In the genomic region with DNA sequence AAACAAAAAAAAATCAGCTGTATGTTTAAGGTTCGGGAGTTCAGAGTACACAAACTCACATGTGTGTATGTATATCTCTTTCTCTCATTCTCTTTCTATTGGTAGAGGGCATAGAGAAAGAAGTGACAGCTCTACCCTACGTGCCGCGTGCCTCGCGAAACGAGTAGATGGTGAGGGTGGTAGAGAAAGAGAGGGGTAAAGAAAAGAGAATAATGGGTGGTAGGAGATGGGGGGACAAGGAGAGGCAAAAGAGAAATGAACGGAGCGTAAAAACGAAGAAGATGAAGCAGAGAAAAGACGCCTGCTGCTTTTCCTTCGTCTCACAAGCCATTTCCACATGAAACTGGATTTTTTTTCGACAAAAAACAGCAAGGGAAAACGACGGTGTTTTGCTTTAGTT, we compare ENCODE assay signal across 4 worm cellular contexts.
TF ChIP-seq lines count a peak whose summit lies in the region.

No protein-coding gene starts in this region.

TF ChIP-seq in whole organism, L2 larva, 48 proteins besides CTCF, POLR2A, EP300 and RAD21 (continues in another document):
- peak; percentile 17 for TF ChIP-seq ama-1 (optimal IDR thresholded peaks at IDR 0.05; lab: Kevin White, UChicago)
- peak; percentile 84 for TF ChIP-seq ztf-4 (tag; optimal IDR thresholded peaks at IDR 0.05; lab: Kevin White, UChicago)
- peak; percentile 94 for TF ChIP-seq crh-2 (tag; optimal IDR thresholded peaks at IDR 0.05; lab: Kevin White, UChicago)
- TF ChIP-seq ceh-82 (tag; optimal IDR thresholded peaks at IDR 0.05; lab: Kevin White, UChicago), result no peak
- peak; percentile 62 for TF ChIP-seq nhr-10 (tag; optimal IDR thresholded peaks at IDR 0.05; lab: Kevin White, UChicago)
- peak; percentile 92 for TF ChIP-seq nhr-6 (tag; optimal IDR thresholded peaks at IDR 0.05; lab: Kevin White, UChicago)
- TF ChIP-seq lin-39 (tag; optimal IDR thresholded peaks at IDR 0.05; lab: Kevin White, UChicago), result peak; percentile 43
- TF ChIP-seq ZK546.5 (tag; optimal IDR thresholded peaks at IDR 0.05; lab: Kevin White, UChicago), result no peak
- peak; percentile 93 for TF ChIP-seq blmp-1 (tag; optimal IDR thresholded peaks at IDR 0.05; lab: Kevin White, UChicago; ENCODE audit: insufficient read depth)
- TF ChIP-seq elt-1 (tag; optimal IDR thresholded peaks at IDR 0.05; lab: Kevin White, UChicago), result no peak
- TF ChIP-seq sma-3 (GFP tag; optimal IDR thresholded peaks at IDR 0.05; lab: Kevin White, UChicago), result peak; percentile 83
- peak; percentile 82 for TF ChIP-seq snpc-4 (tag; optimal IDR thresholded peaks at IDR 0.05; lab: Kevin White, UChicago)
- TF ChIP-seq sem-4 (tag; optimal IDR thresholded peaks at IDR 0.05; lab: Kevin White, UChicago), result peak; percentile 97
- TF ChIP-seq gmeb-1 (tag; optimal IDR thresholded peaks at IDR 0.05; lab: Kevin White, UChicago), result peak; percentile 73
- peak; percentile 3 for TF ChIP-seq mbf-1 (tag; optimal IDR thresholded peaks at IDR 0.05; lab: Kevin White, UChicago)
- TF ChIP-seq dmd-4 (tag; optimal IDR thresholded peaks at IDR 0.05; lab: Kevin White, UChicago), result no peak
- no peak for TF ChIP-seq elt-3 (tag; optimal IDR thresholded peaks at IDR 0.05; lab: Kevin White, UChicago)
- TF ChIP-seq egl-27 (tag; optimal IDR thresholded peaks at IDR 0.05; lab: Kevin White, UChicago), result peak; percentile 90
- no peak for TF ChIP-seq nhr-11 (tag; optimal IDR thresholded peaks at IDR 0.05; lab: Kevin White, UChicago)
- peak; percentile 90 for TF ChIP-seq nhr-21 (tag; optimal IDR thresholded peaks at IDR 0.05; lab: Kevin White, UChicago)
- peak; percentile 88 for TF ChIP-seq unc-62 (GFP tag; optimal IDR thresholded peaks at IDR 0.05; lab: Kevin White, UChicago)
- peak; percentile 28 for TF ChIP-seq lin-11 (tag; optimal IDR thresholded peaks at IDR 0.05; lab: Kevin White, UChicago)

TF ChIP-seq in whole organism, L4 larva, 104 proteins besides CTCF, POLR2A, EP300 and RAD21 (continues in another document):
- TF ChIP-seq nhr-48 (tag; optimal IDR thresholded peaks at IDR 0.05; lab: Kevin White, UChicago) (peak; percentile 91), hlh-11 (tag; optimal IDR thresholded peaks at IDR 0.05; lab: Kevin White, UChicago) (peak; percentile 99), lin-1 (GFP tag; IDR thresholded peaks at IDR 0.05; lab: Robert Waterston, UW) (peak; percentile 89), dve-1 (tag; optimal IDR thresholded peaks at IDR 0.05; lab: Kevin White, UChicago; ENCODE audit: insufficient read depth) (peak; percentile 99), lin-39 (tag; optimal IDR thresholded peaks at IDR 0.05; lab: Kevin White, UChicago) (no peak), egl-43 (GFP tag; IDR thresholded peaks at IDR 0.05; lab: Robert Waterston, UW) (peak; percentile 87), nhr-77 (tag; optimal IDR thresholded peaks at IDR 0.05; lab: Kevin White, UChicago) (peak; percentile 95), ceh-32 (tag; optimal IDR thresholded peaks at IDR 0.05; lab: Kevin White, UChicago; ENCODE audit: poor library complexity) (no peak), vab-7 (GFP tag; IDR thresholded peaks at IDR 0.05; lab: Robert Waterston, UW) (peak; percentile 38; the same call in 1 of the 2 replicates), Y75B8A.6 (GFP tag; IDR thresholded peaks at IDR 0.05; lab: Robert Waterston, UW) (no peak), aly-2 (tag; optimal IDR thresholded peaks at IDR 0.05; lab: Kevin White, UChicago) (no peak), dmd-8 (GFP tag; IDR thresholded peaks at IDR 0.05; lab: Robert Waterston, UW) (no peak), nhr-11 (tag; optimal IDR thresholded peaks at IDR 0.05; lab: Kevin White, UChicago) (peak; percentile 97), ceh-28 (tag; optimal IDR thresholded peaks at IDR 0.05; lab: Kevin White, UChicago) (peak; percentile 40), hif-1 (tag; optimal IDR thresholded peaks at IDR 0.05; lab: Kevin White, UChicago) (peak; percentile 51 to 95), fos-1 (tag; optimal IDR thresholded peaks at IDR 0.05; lab: Kevin White, UChicago) (no peak), D1046.2 (GFP tag; IDR thresholded peaks at IDR 0.05; lab: Robert Waterston, UW) (no peak), ztf-11 (tag; optimal IDR thresholded peaks at IDR 0.05; lab: Kevin White, UChicago) (no peak), nhr-111 (GFP tag; optimal IDR thresholded peaks at IDR 0.05; lab: Kevin White, UChicago) (no peak), nhr-28 (tag; optimal IDR thresholded peaks at IDR 0.05; lab: Kevin White, UChicago) (peak; percentile 95), nhr-76 (tag; optimal IDR thresholded peaks at IDR 0.05; lab: Kevin White, UChicago) (no peak), hmg-1.1 (GFP tag; IDR thresholded peaks at IDR 0.05; lab: Robert Waterston, UW) (peak; percentile 97), egl-27 (tag; optimal IDR thresholded peaks at IDR 0.05; lab: Kevin White, UChicago) (no peak)

TF ChIP-seq in whole organism, late embryonic, 69 proteins besides CTCF, POLR2A, EP300 and RAD21 (continues in another document):
- TF ChIP-seq ceh-31 (tag; optimal IDR thresholded peaks at IDR 0.05; lab: Kevin White, UChicago) (peak; percentile 93), ref-2 (tag; optimal IDR thresholded peaks at IDR 0.05; lab: Kevin White, UChicago) (peak; percentile 74), unc-55 (GFP tag; optimal IDR thresholded peaks at IDR 0.05; lab: Kevin White, UChicago) (peak; percentile 100), C08G9.2 (tag; optimal IDR thresholded peaks at IDR 0.05; lab: Kevin White, UChicago) (peak; percentile 49), ttx-3 (tag; optimal IDR thresholded peaks at IDR 0.05; lab: Kevin White, UChicago) (no peak), ceh-6 (GFP tag; optimal IDR thresholded peaks at IDR 0.05; lab: Kevin White, UChicago) (no peak), elt-2 (tag; optimal IDR thresholded peaks at IDR 0.05; lab: Kevin White, UChicago) (peak; percentile 35), dve-1 (tag; optimal IDR thresholded peaks at IDR 0.05; lab: Kevin White, UChicago) (peak; percentile 72), syd-9 (tag; optimal IDR thresholded peaks at IDR 0.05; lab: Kevin White, UChicago) (peak; percentile 51), pax-1 (tag; optimal IDR thresholded peaks at IDR 0.05; lab: Kevin White, UChicago) (no peak), K09A11.1 (tag; optimal IDR thresholded peaks at IDR 0.05; lab: Kevin White, UChicago; ENCODE audit: insufficient read depth) (peak; percentile 7), tbx-7 (tag; optimal IDR thresholded peaks at IDR 0.05; lab: Kevin White, UChicago) (no peak), pat-9 (tag; optimal IDR thresholded peaks at IDR 0.05; lab: Kevin White, UChicago) (no peak), sox-4 (tag; optimal IDR thresholded peaks at IDR 0.05; lab: Kevin White, UChicago) (peak; percentile 51), nfya-1 (tag; optimal IDR thresholded peaks at IDR 0.05; lab: Kevin White, UChicago) (peak; percentile 95), pag-3 (tag; optimal IDR thresholded peaks at IDR 0.05; lab: Kevin White, UChicago; ENCODE audit: borderline replicate concordance) (no peak), sdc-2 (tag; optimal IDR thresholded peaks at IDR 0.05; lab: Kevin White, UChicago) (peak; percentile 88), fkh-6 (tag; optimal IDR thresholded peaks at IDR 0.05; lab: Kevin White, UChicago) (peak; percentile 1), ceh-18 (tag; optimal IDR thresholded peaks at IDR 0.05; lab: Kevin White, UChicago) (peak; percentile 99), hlh-6 (tag; optimal IDR thresholded peaks at IDR 0.05; lab: Kevin White, UChicago) (peak; percentile 71), ceh-19 (GFP tag; optimal IDR thresholded peaks at IDR 0.05; lab: Kevin White, UChicago) (peak; percentile 8), hlh-30 (tag; optimal IDR thresholded peaks at IDR 0.05; lab: Kevin White, UChicago; ENCODE audit: insufficient read depth) (peak; percentile 97), C38D4.7 (GFP tag; optimal IDR thresholded peaks at IDR 0.05; lab: Kevin White, UChicago) (no peak), ceh-24 (tag; optimal IDR thresholded peaks at IDR 0.05; lab: Kevin White, UChicago) (no peak)

TF ChIP-seq in whole organism, mixed stage, embryonic, 35 proteins besides CTCF, POLR2A, EP300 and RAD21 (continues in another document):
- TF ChIP-seq unc-39 (tag; optimal IDR thresholded peaks at IDR 0.05; lab: Kevin White, UChicago), result no peak
- TF ChIP-seq zip-8 (tag; optimal IDR thresholded peaks at IDR 0.05; lab: Kevin White, UChicago), result no peak
- peak; percentile 87 for TF ChIP-seq nhr-237 (tag; optimal IDR thresholded peaks at IDR 0.05; lab: Kevin White, UChicago)
- TF ChIP-seq mab-5 (tag; optimal IDR thresholded peaks at IDR 0.05; lab: Kevin White, UChicago), result no peak
- TF ChIP-seq unc-120 (tag; optimal IDR thresholded peaks at IDR 0.05; lab: Kevin White, UChicago; ENCODE audit: poor library complexity, severe bottlenecking), result peak; percentile 94
- peak; percentile 30 for TF ChIP-seq lsy-2 (tag; optimal IDR thresholded peaks at IDR 0.05; lab: Kevin White, UChicago)
- peak; percentile 93 for TF ChIP-seq pha-4 (tag; optimal IDR thresholded peaks at IDR 0.05; lab: Kevin White, UChicago)
- TF ChIP-seq snpc-4 (tag; optimal IDR thresholded peaks at IDR 0.05; lab: Kevin White, UChicago), result no peak
- no peak for TF ChIP-seq ztf-11 (tag; optimal IDR thresholded peaks at IDR 0.05; lab: Kevin White, UChicago)
- no peak for TF ChIP-seq ceh-83 (GFP tag; optimal IDR thresholded peaks at IDR 0.05; lab: Kevin White, UChicago)
- TF ChIP-seq lin-13 (tag; optimal IDR thresholded peaks at IDR 0.05; lab: Kevin White, UChicago), result peak; percentile 13
- TF ChIP-seq drap-1 (GFP tag; optimal IDR thresholded peaks at IDR 0.05; lab: Kevin White, UChicago), result peak; percentile 69
- TF ChIP-seq nhr-12 (tag; optimal IDR thresholded peaks at IDR 0.05; lab: Kevin White, UChicago), result no peak
- peak; percentile 83 for TF ChIP-seq mep-1 (tag; optimal IDR thresholded peaks at IDR 0.05; lab: Kevin White, UChicago)
- peak; percentile 13 for TF ChIP-seq sem-2 (GFP tag; optimal IDR thresholded peaks at IDR 0.05; lab: Kevin White, UChicago)
- TF ChIP-seq lin-32 (GFP tag; optimal IDR thresholded peaks at IDR 0.05; lab: Kevin White, UChicago), result no peak
- TF ChIP-seq ces-1 (GFP tag; optimal IDR thresholded peaks at IDR 0.05; lab: Kevin White, UChicago), result peak; percentile 78
- TF ChIP-seq cnd-1 (tag; optimal IDR thresholded peaks at IDR 0.05; lab: Kevin White, UChicago), result peak; percentile 44
- peak; percentile 26 for TF ChIP-seq ceh-39 (tag; optimal IDR thresholded peaks at IDR 0.05; lab: Kevin White, UChicago)
- peak; percentile 70 for TF ChIP-seq ham-2 (GFP tag; optimal IDR thresholded peaks at IDR 0.05; lab: Kevin White, UChicago)
- no peak for TF ChIP-seq ceh-43 (GFP tag; optimal IDR thresholded peaks at IDR 0.05; lab: Kevin White, UChicago)
- no peak for TF ChIP-seq nhr-28 (tag; optimal IDR thresholded peaks at IDR 0.05; lab: Kevin White, UChicago)
- TF ChIP-seq elt-3 (tag; optimal IDR thresholded peaks at IDR 0.05; lab: Kevin White, UChicago), result no peak
- no peak for TF ChIP-seq flh-1 (GFP tag; optimal IDR thresholded peaks at IDR 0.05; lab: Kevin White, UChicago)
- TF ChIP-seq sptf-1 (tag; optimal IDR thresholded peaks at IDR 0.05; lab: Kevin White, UChicago), result peak; percentile 78
- no peak for TF ChIP-seq nhr-76 (tag; optimal IDR thresholded peaks at IDR 0.05; lab: Kevin White, UChicago)
- peak; percentile 53 for TF ChIP-seq M03D4.4 (tag; optimal IDR thresholded peaks at IDR 0.05; lab: Kevin White, UChicago)
- TF ChIP-seq blmp-1 (tag; optimal IDR thresholded peaks at IDR 0.05; lab: Kevin White, UChicago), result peak; percentile 54
